Fruit fly (Drosophila melanogaster) whole organism, embryonic: ENCODE measurements around the gene CG1421.

Source experiments
- CG10321 ChIP-seq: fragments of 200-800 bp; sonication (Bioruptor generic); IDR thresholded peaks from 2 replicates; pipeline ENCODE4 v1.3.6; 2022; ENCODE audit warnings: missing biosample characterization, missing genetic modification characterization
- CG12769 ChIP-seq: fragments of 200-800 bp; sonication (Bioruptor generic); optimal IDR thresholded peaks from 2 replicates; lab custom pipeline; 2019; ENCODE audit warnings: missing biosample characterization, mild to moderate bottlenecking, missing genetic modification characterization, moderate library complexity
- CG13296 ChIP-seq: fragments of 200-800 bp; sonication (Bioruptor generic); optimal IDR thresholded peaks from 3 replicates; lab custom pipeline; 2018; ENCODE audit warnings: missing biosample characterization, mild to moderate bottlenecking, missing genetic modification characterization
- CG14710 ChIP-seq: fragments of 200-800 bp; sonication (Bioruptor generic); optimal IDR thresholded peaks from 3 replicates; lab custom pipeline; 2019; ENCODE audit warnings: missing biosample characterization, mild to moderate bottlenecking, missing genetic modification characterization, moderate library complexity
- CG15514 ChIP-seq: fragments of 200-800 bp; sonication (Bioruptor generic); optimal IDR thresholded peaks from 3 replicates; lab custom pipeline; 2017; ENCODE audit warnings: missing biosample characterization, missing genetic modification characterization, mild to moderate bottlenecking, moderate library complexity, missing genetic modification reagents
- CG17802 ChIP-seq: fragments of 200-800 bp; sonication (Bioruptor generic); optimal IDR thresholded peaks from 2 replicates; lab custom pipeline; 2018; ENCODE audit warnings: missing biosample characterization, mild to moderate bottlenecking, missing genetic modification characterization, moderate library complexity
- CG18262 ChIP-seq: fragments of 200-800 bp; optimal IDR thresholded peaks from 3 replicates; lab custom pipeline; 2019; ENCODE audit warnings: missing biosample characterization, mild to moderate bottlenecking, missing genetic modification characterization, moderate library complexity
- CG18476 ChIP-seq: fragments of 200-800 bp; sonication (Bioruptor generic); optimal IDR thresholded peaks from 2 replicates; lab custom pipeline; 2016; ENCODE audit warnings: missing biosample characterization, mild to moderate bottlenecking, missing genetic modification characterization
- CG2199 ChIP-seq: fragments of 200-800 bp; sonication (Bioruptor generic); IDR thresholded peaks from 3 replicates; pipeline ENCODE4 v1.3.6; 2022; ENCODE audit warnings: missing biosample characterization, missing genetic modification characterization
- CG4360 ChIP-seq: fragments of 200-800 bp; sonication (Bioruptor generic); IDR thresholded peaks from 2 replicates; pipeline ENCODE4 v1.3.6; 2022; ENCODE audit warnings: missing biosample characterization, missing genetic modification characterization
- CG4707 ChIP-seq: fragments of 200-800 bp; sonication (Bioruptor generic); optimal IDR thresholded peaks from 2 replicates; lab custom pipeline; 2018; ENCODE audit warnings: missing biosample characterization, mild to moderate bottlenecking, missing genetic modification characterization, moderate library complexity
- CG6272 ChIP-seq: fragments of 200-800 bp; sonication (Bioruptor generic); IDR thresholded peaks from 2 replicates; pipeline ENCODE4 v1.3.6; 2022; ENCODE audit warnings: missing biosample characterization, missing genetic modification characterization
- CG8478 ChIP-seq: fragments of >200 bp; optimal IDR thresholded peaks from 2 replicates; lab custom pipeline; 2018
- CG9609 ChIP-seq: fragments of 200-800 bp; sonication (Bioruptor generic); optimal IDR thresholded peaks from 3 replicates; lab custom pipeline; 2016; ENCODE audit warnings: missing biosample characterization, missing genetic modification characterization
- Deaf1 ChIP-seq: fragments of 200-800 bp; optimal IDR thresholded peaks from 3 replicates; lab custom pipeline; 2019; ENCODE audit warnings: missing biosample characterization, mild to moderate bottlenecking, missing genetic modification characterization, moderate library complexity
- Doc2 ChIP-seq: fragments of 200-800 bp; sonication (Bioruptor generic); IDR thresholded peaks from 2 replicates; pipeline ENCODE4 v1.3.6; 2022; ENCODE audit warnings: missing biosample characterization, missing genetic modification characterization
- Dp ChIP-seq: fragments of 200-800 bp; sonication (Bioruptor generic); optimal IDR thresholded peaks from 2 replicates; lab custom pipeline; 2018; ENCODE audit warnings: missing biosample characterization, mild to moderate bottlenecking, missing genetic modification characterization, moderate library complexity
- Ets65A ChIP-seq: fragments of 200-800 bp; sonication (Bioruptor generic); peaks from one replicate; lab custom pipeline; 2016; ENCODE audit warnings: missing biosample characterization, missing genetic modification characterization
- Gug ChIP-seq: fragments of 200-800 bp; sonication (Bioruptor generic); IDR thresholded peaks from 4 replicates; pipeline ENCODE4 v1.3.6; 2022; ENCODE audit warnings: missing biosample characterization, missing genetic modification characterization
- Hr78 ChIP-seq, 2 experiments: fragments of 200-800 bp in 1 of 2; fragments of >200 bp in 1 of 2; sonication (Bioruptor generic) in 1 of 2; optimal IDR thresholded peaks; 2 replicates each; lab custom pipeline; 2017 to 2019; ENCODE audit warnings: missing biosample characterization in 2 of 2, missing genetic modification characterization in 2 of 2, mild to moderate bottlenecking in 1 of 2, moderate library complexity in 1 of 2
- Neu2 ChIP-seq: fragments of 200-800 bp; sonication (Bioruptor generic); optimal IDR thresholded peaks from 3 replicates; lab custom pipeline; 2016; ENCODE audit warnings: missing biosample characterization, missing genetic modification characterization, borderline replicate concordance
- Optix ChIP-seq: fragments of 200-800 bp; sonication (Bioruptor generic); IDR thresholded peaks from 3 replicates; pipeline ENCODE4 v1.3.6; 2022; ENCODE audit warnings: missing biosample characterization, missing genetic modification characterization
- TFAM ChIP-seq: fragments of 200-800 bp; sonication (Bioruptor generic); optimal IDR thresholded peaks from 2 replicates; lab custom pipeline; 2017; ENCODE audit warnings: missing biosample characterization, missing genetic modification characterization, inconsistent platforms
- bab2 ChIP-seq: fragments of 200-800 bp; sonication (Bioruptor generic); optimal IDR thresholded peaks from 2 replicates; lab custom pipeline; 2016; ENCODE audit warnings: missing biosample characterization, missing genetic modification characterization
- cad ChIP-seq: fragments of >200 bp; optimal IDR thresholded peaks from 2 replicates; lab custom pipeline; 2017; ENCODE audit warnings: missing biosample characterization, missing genetic modification characterization
- chm ChIP-seq: fragments of 200-800 bp; sonication (Bioruptor generic); IDR thresholded peaks from 2 replicates; pipeline ENCODE4 v1.3.6; 2022; ENCODE audit warnings: missing biosample characterization, missing genetic modification characterization
- chn ChIP-seq: fragments of 200-800 bp; sonication (Bioruptor generic); optimal IDR thresholded peaks from 2 replicates; lab custom pipeline; 2016; ENCODE audit warnings: missing biosample characterization, missing genetic modification characterization
- crol ChIP-seq: fragments of 200-800 bp; sonication (Bioruptor generic); IDR thresholded peaks from 2 replicates; pipeline ENCODE4 v1.3.6; 2022; ENCODE audit warnings: missing biosample characterization, missing genetic modification characterization
- ewg ChIP-seq: fragments of 200-800 bp; sonication (Bioruptor generic); optimal IDR thresholded peaks from 3 replicates; lab custom pipeline; 2017; ENCODE audit warnings: mild to moderate bottlenecking, missing biosample characterization, missing genetic modification reagents, missing genetic modification characterization
- grn ChIP-seq: fragments of 200-800 bp; sonication (Bioruptor generic); optimal IDR thresholded peaks from 3 replicates; lab custom pipeline; 2017; ENCODE audit warnings: missing biosample characterization, missing genetic modification characterization
- ind ChIP-seq: fragments of 200-800 bp; sonication (Bioruptor generic); optimal IDR thresholded peaks from 3 replicates; lab custom pipeline; 2016; ENCODE audit warnings: missing biosample characterization, missing genetic modification characterization
- insv ChIP-seq, 2 experiments: fragments of 200-800 bp; sonication (Bioruptor generic); optimal IDR thresholded peaks; 3 replicates each; lab custom pipeline; 2016 to 2018; ENCODE audit warnings: missing biosample characterization in 2 of 2, missing genetic modification characterization in 2 of 2
- nau ChIP-seq: fragments of 200-800 bp; sonication (Bioruptor generic); optimal IDR thresholded peaks from 3 replicates; lab custom pipeline; 2017; ENCODE audit warnings: missing biosample characterization, mild to moderate bottlenecking, missing genetic modification characterization, missing genetic modification reagents
- nerfin-2 ChIP-seq: fragments of 200-800 bp; sonication (Bioruptor generic); IDR thresholded peaks from 2 replicates; pipeline ENCODE4 v1.3.6; 2022; ENCODE audit warnings: missing biosample characterization, missing genetic modification characterization; ENCODE audit not compliant: partially characterized antibody
- odd ChIP-seq: fragments of 200-800 bp; sonication (Bioruptor generic); optimal IDR thresholded peaks from 2 replicates; lab custom pipeline; 2017; ENCODE audit warnings: missing biosample characterization, mild to moderate bottlenecking, missing genetic modification characterization
- prd ChIP-seq, 3 experiments: fragments of >200 bp in 2 of 3; fragments of 200-800 bp in 1 of 3; sonication (Bioruptor generic) in 1 of 3; optimal IDR thresholded peaks in 2 of 3; IDR thresholded peaks in 1 of 3; 2 replicates in 2 of 3; 3 replicates in 1 of 3; pipeline versions ENCODE4 v1.3.6 to Lab custom; 2017 to 2022; ENCODE audit warnings: missing biosample characterization in 1 of 3, missing genetic modification characterization in 1 of 3
- sd ChIP-seq: fragments of 200-800 bp; sonication (Bioruptor generic); optimal IDR thresholded peaks from 3 replicates; lab custom pipeline; 2018; ENCODE audit warnings: missing biosample characterization, mild to moderate bottlenecking, missing genetic modification characterization, moderate library complexity
- sens ChIP-seq: fragments of 200-800 bp; sonication (Bioruptor generic); peaks from one replicate; lab custom pipeline; 2016; ENCODE audit warnings: missing biosample characterization, missing genetic modification characterization
- sr ChIP-seq: fragments of 200-800 bp; sonication (Bioruptor generic); IDR thresholded peaks from 3 replicates; pipeline ENCODE4 v1.3.6; 2022; ENCODE audit warnings: missing biosample characterization, missing genetic modification characterization
- sug ChIP-seq: fragments of 200-800 bp; optimal IDR thresholded peaks from 2 replicates; lab custom pipeline; 2019; ENCODE audit warnings: missing biosample characterization, mild to moderate bottlenecking, missing genetic modification characterization, moderate library complexity
- toy ChIP-seq: fragments of 200-800 bp; sonication (Bioruptor generic); IDR thresholded peaks from 2 replicates; pipeline ENCODE4 v1.3.6; 2022; ENCODE audit warnings: missing biosample characterization, missing genetic modification characterization
- tup ChIP-seq: fragments of 200-800 bp; sonication (Bioruptor generic); optimal IDR thresholded peaks from 2 replicates; lab custom pipeline; 2016; ENCODE audit warnings: missing biosample characterization, mild to moderate bottlenecking, missing genetic modification characterization, moderate library complexity
- zen ChIP-seq: fragments of 200-800 bp; sonication (Bioruptor generic); optimal IDR thresholded peaks from 3 replicates; lab custom pipeline; 2018; ENCODE audit warnings: missing biosample characterization, mild to moderate bottlenecking, missing genetic modification characterization, moderate library complexity

CG1421 gene

DNA sequence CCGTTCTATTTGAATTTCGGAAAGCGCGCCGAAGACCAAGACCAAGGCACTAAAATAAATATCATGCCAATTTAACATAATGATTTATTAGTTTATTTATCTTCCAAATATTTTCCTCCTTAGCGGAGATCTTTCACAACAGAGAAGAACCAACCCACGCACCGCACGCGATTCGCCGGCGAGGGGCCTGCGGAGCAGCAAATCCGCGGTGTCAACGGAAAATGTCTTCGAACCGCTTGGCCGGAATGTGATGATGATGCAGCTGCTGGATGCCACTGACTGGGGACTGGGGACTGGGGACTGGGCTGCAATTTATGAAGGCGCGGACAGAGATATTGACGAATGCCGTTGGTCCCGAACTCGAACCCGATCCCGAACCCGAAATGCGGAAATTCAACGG, 15.2 kb upstream of the CG1421 start:
- TF ChIP-seq tup (GFP tag; lab: Kevin White, UChicago) (no peak), Hr78 (GFP tag; optimal IDR thresholded peaks at IDR 0.05; lab: Kevin White, UChicago) (no peak), Doc2 (GFP tag; lab: Robert Waterston, UW) (no peak), Neu2 (GFP tag; lab: Kevin White, UChicago) (no peak), grn (GFP tag; lab: Kevin White, UChicago) (no peak), Deaf1 (tag; lab: Kevin White, UChicago) (peak; percentile 9), odd (GFP tag; lab: Kevin White, UChicago) (no peak), Ets65A (GFP tag; lab: Kevin White, UChicago) (peak; percentile 12), TFAM (GFP tag; lab: Kevin White, UChicago) (no peak), chn (GFP tag; lab: Kevin White, UChicago) (no peak), ind (no peak), chm (GFP tag; lab: Robert Waterston, UW) (no peak), sd (tag; lab: Kevin White, UChicago) (peak; percentile 91), sens (GFP tag; lab: Kevin White, UChicago) (peak; percentile 29), CG2199 (GFP tag; lab: Robert Waterston, UW) (0 out of 3 replicates have a peak, but pooled peaks have one; percentile 25), prd (optimal IDR thresholded peaks at IDR 0.05; lab: Kevin White, UChicago) (no peak), prd (GFP tag; IDR thresholded peaks at IDR 0.05; lab: Robert Waterston, UW) (no peak), CG4707 (GFP tag; lab: Kevin White, UChicago) (no peak), CG9609 (GFP tag; lab: Kevin White, UChicago) (no peak), CG14710 (tag; lab: Kevin White, UChicago) (no peak), bab2 (GFP tag; lab: Kevin White, UChicago) (no peak), sr (GFP tag; lab: Robert Waterston, UW) (peak; percentile 99), nerfin-2 (GFP tag; lab: Robert Waterston, UW) (no peak), Dp (GFP tag; lab: Kevin White, UChicago) (no peak), CG17802 (tag; lab: Kevin White, UChicago) (no peak), nau (GFP tag; lab: Kevin White, UChicago) (peak; percentile 86), CG10321 (GFP tag; lab: Robert Waterston, UW) (no peak), CG13296 (no peak), insv (GFP tag; optimal IDR thresholded peaks at IDR 0.05; lab: Kevin White, UChicago) (no peak), CG6272 (GFP tag; lab: Robert Waterston, UW) (no peak), cad (GFP tag; lab: Kevin White, UChicago) (no peak), CG18476 (GFP tag; lab: Kevin White, UChicago) (no peak), sug (tag; lab: Kevin White, UChicago) (no peak), toy (no peak), CG18262 (tag; lab: Kevin White, UChicago) (no peak), CG12769 (peak; percentile 48), crol (GFP tag; lab: Robert Waterston, UW) (0 out of 2 replicates have a peak, but pooled peaks have one; percentile 50), CG4360 (GFP tag; lab: Robert Waterston, UW) (no peak), CG8478 (lab: Kevin White, UChicago) (no peak), zen (no peak), CG15514 (GFP tag; lab: Kevin White, UChicago) (no peak), ewg (no peak), Optix (GFP tag; lab: Robert Waterston, UW) (no peak), Gug (GFP tag; lab: Robert Waterston, UW) (no peak)
